Fruit fly (Drosophila melanogaster): ENCODE data around the gene CG11699.

Gene CG11699

DNA sequence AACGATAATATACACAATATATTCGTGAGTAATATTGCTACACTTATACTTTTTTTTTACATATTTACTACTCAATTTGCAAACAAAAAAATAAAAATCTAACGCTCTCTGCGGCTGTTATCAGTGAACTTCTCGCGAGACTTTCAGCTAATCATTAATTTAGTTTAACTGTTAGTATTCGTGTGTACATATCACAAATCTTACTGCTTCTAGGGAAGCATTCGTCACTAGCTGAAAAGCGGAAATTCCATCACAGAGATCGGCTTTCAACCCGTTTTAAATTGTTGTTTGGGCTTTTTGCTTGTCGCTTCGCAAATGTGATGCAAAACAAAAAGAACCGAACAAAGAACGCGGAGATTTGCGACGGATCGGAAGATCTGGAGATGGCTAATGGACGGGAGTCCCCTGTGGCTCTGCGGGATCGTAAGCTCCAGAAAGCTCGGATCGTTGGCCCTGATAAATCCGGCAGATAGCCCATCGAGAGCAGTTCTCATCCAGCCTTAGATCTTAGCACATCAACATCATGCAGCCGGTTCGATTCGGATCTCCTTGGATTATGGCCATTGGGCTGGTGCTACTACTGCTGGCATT, 8.9 kb upstream of the CG11699 start, which contains the start of gene PGRP-SA:
TSS of gene PGRP-SA (plus strand) at position 194 of the 591 bp plus-strand sequence.
- peak; percentile 5 for TF ChIP-seq CG7101 (tag; optimal IDR thresholded peaks at IDR 0.05)
- no peak for TF ChIP-seq CG33017 (tag; optimal IDR thresholded peaks at IDR 0.05)
- TF ChIP-seq bab1 (GFP tag; optimal IDR thresholded peaks at IDR 0.05) = peak; percentile 38
- no peak for TF ChIP-seq CG11617 (GFP tag; optimal IDR thresholded peaks at IDR 0.05)
- peak; percentile 9 for TF ChIP-seq CG12768 (GFP tag; optimal IDR thresholded peaks at IDR 0.05)
- TF ChIP-seq ovo (GFP tag; optimal IDR thresholded peaks at IDR 0.05) = no peak
- TF ChIP-seq Hr96 (GFP tag; optimal IDR thresholded peaks at IDR 0.05) = no peak
- TF ChIP-seq kay (GFP tag; ENCODE audit: borderline replicate concordance) = no peak
- TF ChIP-seq cic (GFP tag; optimal IDR thresholded peaks at IDR 0.05) = peak; percentile 79

DNA sequence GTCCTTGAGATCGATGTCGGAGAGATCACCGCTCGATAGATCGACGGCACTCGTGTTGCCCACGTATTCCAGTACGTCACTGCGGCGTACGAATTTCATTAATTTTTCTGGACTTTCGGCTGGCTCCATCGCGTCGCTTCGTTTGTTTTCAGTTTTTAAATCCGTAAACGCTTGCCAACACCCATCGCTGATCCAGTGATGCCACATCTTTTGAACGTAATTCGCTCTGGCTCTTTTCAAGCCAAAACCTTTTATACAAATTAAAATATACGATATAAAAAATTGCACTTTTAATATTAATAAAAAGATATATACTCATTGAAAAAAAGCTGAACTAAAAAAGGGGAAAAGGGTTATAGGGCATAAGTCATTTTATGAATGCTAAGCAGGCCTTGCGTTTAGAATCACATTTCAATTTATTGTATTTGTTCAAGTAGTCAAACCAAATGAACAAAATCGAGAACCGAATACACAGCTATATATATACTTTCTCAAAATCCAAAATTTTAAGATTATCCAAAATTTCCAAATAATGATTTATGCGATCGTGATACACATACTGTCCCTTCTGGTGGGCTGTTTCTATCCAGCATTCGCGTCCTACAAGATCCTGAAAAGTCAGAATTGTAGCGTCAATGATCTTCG, 2.0 kb downstream of the CG11699 start, which contains the start of the genes Kmn1 and Reepl1:
TSS of gene Kmn1 (minus strand) at position 173 of the 645 bp plus-strand sequence.
TSS of gene Reepl1 (plus strand) at position 438 of the 645 bp plus-strand sequence.
- TF ChIP-seq cic (GFP tag; optimal IDR thresholded peaks at IDR 0.05) (no peak), CG7101 (tag; optimal IDR thresholded peaks at IDR 0.05) (peak; percentile 46), Hr96 (GFP tag; optimal IDR thresholded peaks at IDR 0.05) (no peak)

DNA sequence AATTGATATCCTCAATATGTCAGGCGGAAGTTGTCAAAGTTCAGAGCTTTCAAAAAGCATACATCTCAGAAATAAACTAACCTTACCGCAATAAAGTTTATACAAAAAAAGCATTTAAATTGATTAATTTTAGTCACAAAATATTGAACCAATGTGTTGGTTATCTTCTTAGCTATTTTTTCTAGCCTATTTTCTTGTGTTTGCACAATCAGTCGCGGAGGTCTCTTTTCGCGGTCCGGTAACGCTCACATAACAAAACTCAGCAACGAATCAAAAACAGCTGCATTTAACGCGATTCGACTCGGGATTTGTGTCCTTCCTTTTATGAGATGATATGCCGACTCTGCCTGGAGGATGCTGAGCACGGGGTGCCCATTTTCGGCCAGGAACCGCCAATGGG, 3.1 kb downstream of the CG11699 start, which contains the start of gene CG11696:
TSS of gene CG11696 (plus strand) at position 203 of the 400 bp plus-strand sequence.
- TF ChIP-seq kay (GFP tag; ENCODE audit: borderline replicate concordance) (no peak), CG11617 (GFP tag; optimal IDR thresholded peaks at IDR 0.05) (no peak), bab1 (GFP tag; optimal IDR thresholded peaks at IDR 0.05) (no peak), CG5204 (GFP tag; optimal IDR thresholded peaks at IDR 0.05) (no peak), CG7101 (tag; optimal IDR thresholded peaks at IDR 0.05) (no peak), cnc (optimal IDR thresholded peaks at IDR 0.05) (no peak), Clk (GFP tag; optimal IDR thresholded peaks at IDR 0.05) (no peak), CG14711 (tag; optimal IDR thresholded peaks at IDR 0.05) (no peak), tj (GFP tag; optimal IDR thresholded peaks at IDR 0.05) (no peak)

DNA sequence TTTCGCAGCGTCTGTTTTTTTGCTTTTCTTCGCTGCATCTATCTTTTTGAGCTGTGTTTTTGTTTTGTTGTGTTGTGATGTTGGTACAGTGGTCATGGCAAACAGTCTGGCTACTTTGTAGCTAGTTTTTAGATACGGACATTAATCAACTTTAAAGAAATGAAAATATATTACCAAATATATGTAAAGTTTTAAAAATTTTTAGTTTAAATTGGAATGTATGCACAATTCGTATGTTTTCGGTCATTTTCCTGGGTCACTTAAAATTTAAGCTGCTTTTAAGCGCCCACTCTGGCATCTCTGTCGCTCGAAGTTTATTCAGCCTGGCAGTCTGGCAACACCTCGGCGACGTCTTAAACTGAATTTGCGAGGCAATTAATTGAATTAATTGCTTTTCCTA, 6.1 kb downstream of the CG11699 start, which contains the start of gene CG11695:
TSS of gene CG11695 (plus strand) at position 344 of the 400 bp plus-strand sequence.
- TF ChIP-seq CG5204 (GFP tag; optimal IDR thresholded peaks at IDR 0.05) = no peak
- no peak for TF ChIP-seq toe (GFP tag; optimal IDR thresholded peaks at IDR 0.05)
- TF ChIP-seq CG14711 (tag; optimal IDR thresholded peaks at IDR 0.05) = peak; percentile 77
- TF ChIP-seq pad (GFP tag; optimal IDR thresholded peaks at IDR 0.05) = peak; percentile 68
- TF ChIP-seq tj (GFP tag; optimal IDR thresholded peaks at IDR 0.05) = peak; percentile 59
- TF ChIP-seq ovo (GFP tag; optimal IDR thresholded peaks at IDR 0.05) = peak; percentile 47
- peak; percentile 62 for TF ChIP-seq CG12768 (GFP tag; optimal IDR thresholded peaks at IDR 0.05)
- TF ChIP-seq CG11617 (GFP tag; optimal IDR thresholded peaks at IDR 0.05) = peak; percentile 79
- peak; percentile 77 for TF ChIP-seq Mnt (GFP tag; optimal IDR thresholded peaks at IDR 0.05)
- TF ChIP-seq CG7101 (tag; optimal IDR thresholded peaks at IDR 0.05) = peak; percentile 85
- no peak for TF ChIP-seq CG33017 (tag; optimal IDR thresholded peaks at IDR 0.05)
- TF ChIP-seq cic (GFP tag; optimal IDR thresholded peaks at IDR 0.05) = peak; percentile 5
- TF ChIP-seq Clk (GFP tag; optimal IDR thresholded peaks at IDR 0.05) = no peak
- no peak for TF ChIP-seq kay (GFP tag; ENCODE audit: borderline replicate concordance)
- TF ChIP-seq cnc (optimal IDR thresholded peaks at IDR 0.05) = no peak
- peak; percentile 55 for TF ChIP-seq CG7045 (GFP tag; optimal IDR thresholded peaks at IDR 0.05)
- TF ChIP-seq CG1620 (GFP tag; optimal IDR thresholded peaks at IDR 0.05) = peak; percentile 81
- TF ChIP-seq Hr96 (GFP tag; optimal IDR thresholded peaks at IDR 0.05) = no peak
- TF ChIP-seq bab1 (GFP tag; optimal IDR thresholded peaks at IDR 0.05) = peak; percentile 90
- peak; percentile 42 for TF ChIP-seq Crg-1 (GFP tag; optimal IDR thresholded peaks at IDR 0.05)

DNA sequence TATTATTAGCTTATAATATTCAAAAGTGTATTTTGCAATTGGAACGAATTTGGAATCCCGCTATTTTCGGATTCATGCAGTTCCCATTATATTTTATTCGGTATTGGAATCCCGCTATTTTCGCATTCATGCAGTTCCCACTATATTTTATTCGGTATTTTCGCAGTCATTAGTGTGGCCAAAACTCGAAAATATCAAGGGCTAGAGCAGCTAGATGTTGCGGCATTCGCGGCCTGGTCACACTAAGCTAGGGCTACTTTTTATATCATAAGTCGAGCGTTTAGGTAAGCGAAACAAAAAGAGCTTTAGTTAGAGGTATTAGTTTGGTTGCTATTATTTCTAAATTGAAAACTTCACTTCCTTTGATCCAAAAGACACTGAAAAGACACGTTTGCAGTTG, 8.4 kb downstream of the CG11699 start:
- TF ChIP-seq toe (GFP tag; optimal IDR thresholded peaks at IDR 0.05) (no peak), CG14711 (tag; optimal IDR thresholded peaks at IDR 0.05) (no peak), cic (GFP tag; optimal IDR thresholded peaks at IDR 0.05) (no peak), Mnt (GFP tag; optimal IDR thresholded peaks at IDR 0.05) (no peak), ovo (GFP tag; optimal IDR thresholded peaks at IDR 0.05) (no peak), CG11617 (GFP tag; optimal IDR thresholded peaks at IDR 0.05) (no peak), Clk (GFP tag; optimal IDR thresholded peaks at IDR 0.05) (no peak), CG1620 (GFP tag; optimal IDR thresholded peaks at IDR 0.05) (no peak), CG12768 (GFP tag; optimal IDR thresholded peaks at IDR 0.05) (no peak)

DNA sequence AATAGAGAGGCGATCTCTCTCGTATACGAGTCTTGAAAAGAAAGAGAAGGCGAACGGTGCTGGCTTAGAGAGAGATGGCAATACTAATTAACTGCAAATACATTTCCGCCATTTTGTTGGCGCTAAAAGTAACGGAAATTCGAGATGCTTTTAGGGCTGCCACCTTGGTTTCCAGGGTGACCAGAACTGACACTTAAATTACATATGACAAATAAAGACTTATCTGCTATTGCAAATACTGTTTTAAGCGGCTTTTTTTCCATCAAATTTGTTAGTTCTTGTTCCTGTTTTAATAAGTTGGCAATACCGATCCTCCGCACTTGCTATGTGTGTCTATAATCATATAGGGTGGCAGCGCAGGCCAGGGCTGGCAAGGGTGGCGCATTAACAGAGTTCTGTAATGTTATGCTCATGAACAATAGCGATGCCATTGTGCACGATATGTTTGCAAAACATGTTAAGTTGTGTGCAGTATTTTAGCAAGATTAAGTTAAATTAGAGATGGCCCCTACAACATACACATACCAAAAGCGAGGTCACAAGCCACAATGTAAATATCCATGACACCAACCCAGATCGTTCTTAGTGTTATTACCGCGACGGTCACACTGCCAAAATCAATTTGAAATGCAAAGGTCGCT, 9.9 kb downstream of the CG11699 start, which contains the start of gene nod:
TSS of gene nod (plus strand) at position 573 of the 641 bp plus-strand sequence.
- no peak for TF ChIP-seq CG12768 (GFP tag; optimal IDR thresholded peaks at IDR 0.05)
- peak; percentile 59 for TF ChIP-seq CG7101 (tag; optimal IDR thresholded peaks at IDR 0.05)
- TF ChIP-seq kay (GFP tag; ENCODE audit: borderline replicate concordance) = no peak
- peak; percentile 22 for TF ChIP-seq ovo (GFP tag; optimal IDR thresholded peaks at IDR 0.05)
- TF ChIP-seq CG11617 (GFP tag; optimal IDR thresholded peaks at IDR 0.05) = peak; percentile 58
- TF ChIP-seq CG7045 (GFP tag; optimal IDR thresholded peaks at IDR 0.05) = no peak
- no peak for TF ChIP-seq Hr96 (GFP tag; optimal IDR thresholded peaks at IDR 0.05)
- no peak for TF ChIP-seq cnc (optimal IDR thresholded peaks at IDR 0.05)
- TF ChIP-seq CG1620 (GFP tag; optimal IDR thresholded peaks at IDR 0.05) = peak; percentile 12
- peak; percentile 32 for TF ChIP-seq tj (GFP tag; optimal IDR thresholded peaks at IDR 0.05)
- TF ChIP-seq bab1 (GFP tag; optimal IDR thresholded peaks at IDR 0.05) = peak; percentile 63
- TF ChIP-seq CG33017 (tag; optimal IDR thresholded peaks at IDR 0.05) = no peak
- TF ChIP-seq CG14711 (tag; optimal IDR thresholded peaks at IDR 0.05) = peak; percentile 45
- TF ChIP-seq Crg-1 (GFP tag; optimal IDR thresholded peaks at IDR 0.05) = peak; percentile 31
- TF ChIP-seq Clk (GFP tag; optimal IDR thresholded peaks at IDR 0.05) = no peak
- TF ChIP-seq cic (GFP tag; optimal IDR thresholded peaks at IDR 0.05) = no peak
- TF ChIP-seq pad (GFP tag; optimal IDR thresholded peaks at IDR 0.05) = peak; percentile 15
- no peak for TF ChIP-seq toe (GFP tag; optimal IDR thresholded peaks at IDR 0.05)
- no peak for TF ChIP-seq CG5204 (GFP tag; optimal IDR thresholded peaks at IDR 0.05)
- peak; percentile 25 for TF ChIP-seq Mnt (GFP tag; optimal IDR thresholded peaks at IDR 0.05)

All from whole organism, adult.